Worm (Caenorhabditis elegans) whole organism, midembryonic: ENCODE measurements around the gene puf-9.

Experiments
- med-1 ChIP-seq: sonication (generic microtip); optimal IDR thresholded peaks from 2 replicates; lab custom pipeline; 2017; ENCODE audit warnings: missing genetic modification characterization, mild to moderate bottlenecking, missing compliant biosample characterization, antibody characterized with exemption, missing genetic modification reagents; ENCODE audit not compliant: insufficient read depth
- tab-1 ChIP-seq: fragments of 200-800 bp; sonication (Bioruptor generic); IDR thresholded peaks from 2 replicates; pipeline ENCODE4 v1.3.6; 2022; ENCODE audit warnings: missing genetic modification characterization, missing compliant biosample characterization

ce11 chrX:5890080-5890479 is 48.7 kb downstream of the puf-9 start, which contains the start of gene F49E10.2:
- no peak for TF ChIP-seq med-1 (GFP tag; lab: Kevin White, UChicago)
- TF ChIP-seq tab-1 (GFP tag; lab: Robert Waterston, UW): no peak
